Worm (Caenorhabditis elegans): ENCODE measurements around the gene famh-136.

The famh-136 gene

DNA sequence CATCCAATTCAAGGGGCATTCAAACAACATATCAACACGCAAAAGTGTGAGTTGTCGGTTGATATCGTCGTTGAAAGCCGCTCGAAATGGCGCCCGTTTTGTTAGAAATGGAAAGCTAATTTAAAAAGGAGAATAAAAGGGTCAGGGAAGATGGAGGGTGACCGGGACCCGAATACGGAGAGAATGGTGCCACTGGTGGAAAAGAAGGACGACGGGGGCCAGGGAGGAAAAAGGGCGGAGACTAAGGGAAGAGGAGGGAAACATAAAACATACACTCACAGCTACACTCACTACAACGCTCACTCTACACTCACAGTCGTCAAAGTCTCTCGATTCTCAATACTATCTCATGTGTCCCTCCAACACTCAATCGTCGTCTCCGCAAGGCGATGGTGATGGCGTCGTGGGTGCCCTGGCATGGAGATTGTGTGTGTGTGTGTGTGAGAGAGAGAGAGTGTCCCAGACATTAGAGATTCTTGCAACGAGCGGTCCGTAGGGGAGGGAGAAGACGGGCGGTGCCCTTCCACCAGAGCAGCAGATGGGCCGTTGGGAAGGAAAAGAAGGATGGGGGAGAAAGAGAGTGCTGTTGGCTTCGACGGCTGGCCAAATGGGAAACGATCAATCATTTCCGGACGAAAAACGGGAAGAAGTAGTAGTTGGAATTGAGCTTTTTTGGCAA lies 13.4 kb upstream of the famh-136 start (continued):
- TF ChIP-seq ctbp-1 (GFP tag; IDR thresholded peaks at IDR 0.05), result peak; percentile 89; the same call in 1 of the 2 replicates
- TF ChIP-seq madf-9 (GFP tag; conservative IDR thresholded peaks at IDR 0.05), result no peak
- peak; percentile 21 for TF ChIP-seq F10B5.3 (tag; optimal IDR thresholded peaks at IDR 0.05)
- peak in 1 of 2 experiments; percentile 80 for TF ChIP-seq unc-62 (GFP tag; optimal IDR thresholded peaks at IDR 0.05 in 1 of 2)
- peak; percentile 9 for TF ChIP-seq unc-62 (tag; optimal IDR thresholded peaks at IDR 0.05)
- TF ChIP-seq T20F7.1 (GFP tag; optimal IDR thresholded peaks at IDR 0.05), result no peak
- TF ChIP-seq set-16 (GFP tag; IDR thresholded peaks at IDR 0.05), result peak; percentile 82
- peak; percentile 25 for TF ChIP-seq dmd-6 (GFP tag; IDR thresholded peaks at IDR 0.05)
- TF ChIP-seq F49E8.2 (tag; optimal IDR thresholded peaks at IDR 0.05; ENCODE audit: borderline replicate concordance), result no peak
- TF ChIP-seq mxl-3 (GFP tag; optimal IDR thresholded peaks at IDR 0.05), result peak; percentile 43
- TF ChIP-seq vab-7 (GFP tag; IDR thresholded peaks at IDR 0.05), result peak; percentile 37; the same call in 1 of the 2 replicates
- TF ChIP-seq arid-1 (GFP tag; conservative IDR thresholded peaks at IDR 0.05), result no peak
- peak; percentile 24 for TF ChIP-seq ztf-11 (tag; optimal IDR thresholded peaks at IDR 0.05)
- TF ChIP-seq fkh-10 (GFP tag; optimal IDR thresholded peaks at IDR 0.05), result peak; percentile 61
- TF ChIP-seq skn-1 (tag; optimal IDR thresholded peaks at IDR 0.05), result no peak
- peak; percentile 93 for TF ChIP-seq mep-1 (tag; optimal IDR thresholded peaks at IDR 0.05)
- peak; percentile 36; the same call in 1 of the 2 replicates for TF ChIP-seq T26A8.4 (GFP tag; IDR thresholded peaks at IDR 0.05)
- no peak for TF ChIP-seq madf-5 (GFP tag; IDR thresholded peaks at IDR 0.05)
- TF ChIP-seq mdl-1 (tag; optimal IDR thresholded peaks at IDR 0.05), result peak in 1 of 2 experiments; percentile 72
- peak; percentile 32 for TF ChIP-seq nhr-111 (GFP tag; optimal IDR thresholded peaks at IDR 0.05)
- peak; percentile 60 for TF ChIP-seq mes-2 (tag; optimal IDR thresholded peaks at IDR 0.05; ENCODE audit: poor library complexity, severe bottlenecking)
- peak; percentile 12 for TF ChIP-seq nhr-25 (tag; optimal IDR thresholded peaks at IDR 0.05; ENCODE audit: borderline replicate concordance, insufficient read depth)
- no peak for TF ChIP-seq lin-1 (GFP tag; IDR thresholded peaks at IDR 0.05)
- 0 out of 2 replicates have a peak, but pooled peaks have one; percentile 49 for TF ChIP-seq lin-38 (GFP tag; IDR thresholded peaks at IDR 0.05)
- TF ChIP-seq hlh-30 (tag; optimal IDR thresholded peaks at IDR 0.05; ENCODE audit: insufficient read depth), result peak; percentile 56

DNA sequence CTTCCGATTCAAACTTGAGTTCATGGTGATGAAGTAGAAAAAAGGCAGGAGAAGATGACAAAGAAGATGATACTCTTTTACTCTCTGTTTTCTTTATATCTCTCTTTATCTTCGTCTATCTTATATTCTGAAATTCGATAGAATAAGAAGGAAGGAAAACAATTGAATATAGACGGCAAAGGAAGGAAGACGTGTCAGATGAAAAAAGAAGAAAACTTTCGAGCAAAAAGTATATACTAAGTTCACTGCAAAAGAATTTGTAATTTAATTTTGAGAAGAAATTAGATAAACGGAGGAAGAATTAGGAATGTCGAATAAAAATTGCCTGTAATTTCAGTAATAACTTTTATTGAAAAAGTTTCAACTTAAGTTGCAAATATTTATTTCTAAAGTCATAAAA lies 10.5 kb upstream of the famh-136 start, which contains the start of gene K01F9.2:
K01F9.2 (minus strand) TSS at position 127 of the 400 bp plus-strand sequence.
- TF ChIP-seq F26F4.8 (GFP tag; conservative IDR thresholded peaks at IDR 0.05) (no peak), ztf-7 (tag; optimal IDR thresholded peaks at IDR 0.05) (no peak), fkh-10 (GFP tag; optimal IDR thresholded peaks at IDR 0.05) (peak; percentile 89), aha-1 (tag) (peak; percentile 87), nhr-237 (tag; optimal IDR thresholded peaks at IDR 0.05) (no peak), ces-1 (GFP tag; optimal IDR thresholded peaks at IDR 0.05) (peak; percentile 85), arid-1 (GFP tag; conservative IDR thresholded peaks at IDR 0.05) (no peak)

DNA sequence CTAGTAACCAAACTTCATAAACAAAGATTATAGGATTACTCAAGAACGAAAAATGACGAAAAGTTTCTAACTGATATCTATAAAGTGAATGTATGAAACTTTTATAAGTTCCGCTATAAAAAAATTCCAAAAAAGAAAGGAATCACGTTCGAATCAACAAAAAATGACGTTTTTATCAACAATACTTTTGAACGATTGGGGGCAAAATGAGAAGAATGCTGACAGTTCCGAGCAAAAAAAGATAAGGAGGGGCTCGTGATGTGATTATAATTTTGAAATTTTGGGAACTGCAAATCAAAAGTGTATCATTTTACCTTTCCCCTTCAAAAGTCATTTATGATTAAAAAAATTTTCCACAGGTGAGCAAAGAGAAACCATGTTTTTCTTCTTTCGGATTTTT lies 8.6 kb upstream of the famh-136 start:
- TF ChIP-seq dmd-6 (GFP tag; IDR thresholded peaks at IDR 0.05), result peak; percentile 87
- no peak for TF ChIP-seq lin-13 (GFP tag; optimal IDR thresholded peaks at IDR 0.05)
- TF ChIP-seq T20F7.1 (GFP tag; optimal IDR thresholded peaks at IDR 0.05), result peak; percentile 7
- TF ChIP-seq ceh-28 (tag; optimal IDR thresholded peaks at IDR 0.05), result no peak
- TF ChIP-seq tag-97 (GFP tag; IDR thresholded peaks at IDR 0.05), result no peak
- TF ChIP-seq F10B5.3 (tag; optimal IDR thresholded peaks at IDR 0.05), result no peak
- no peak for TF ChIP-seq lir-3 (tag; optimal IDR thresholded peaks at IDR 0.05)
- no peak for TF ChIP-seq cey-2 (tag; optimal IDR thresholded peaks at IDR 0.05; ENCODE audit: borderline replicate concordance, insufficient read depth)
- no peak for TF ChIP-seq dmd-8 (GFP tag; IDR thresholded peaks at IDR 0.05)
- TF ChIP-seq lin-29 (GFP tag; IDR thresholded peaks at IDR 0.05), result no peak
- no peak for TF ChIP-seq dmd-9 (GFP tag; IDR thresholded peaks at IDR 0.05)
- TF ChIP-seq egl-43 (GFP tag; IDR thresholded peaks at IDR 0.05), result no peak
- TF ChIP-seq madf-5 (GFP tag; IDR thresholded peaks at IDR 0.05), result no peak
- peak in 1 of 2 experiments; percentile 40 for TF ChIP-seq mdl-1 (tag; optimal IDR thresholded peaks at IDR 0.05)
- TF ChIP-seq daf-16 (GFP tag; optimal IDR thresholded peaks at IDR 0.05), result no peak
- TF ChIP-seq daf-16 (tag; optimal IDR thresholded peaks at IDR 0.05), result peak; percentile 70
- TF ChIP-seq Y48G9A.11 (GFP tag; IDR thresholded peaks at IDR 0.05), result no peak
- no peak for TF ChIP-seq Y105C5A.15 (GFP tag; IDR thresholded peaks at IDR 0.05)
- TF ChIP-seq rbr-2 (tag; optimal IDR thresholded peaks at IDR 0.05), result no peak
- no peak for TF ChIP-seq F26F4.8 (GFP tag; conservative IDR thresholded peaks at IDR 0.05)
- TF ChIP-seq aha-1 (tag), result peak; percentile 26
- TF ChIP-seq sdz-12 (GFP tag; optimal IDR thresholded peaks at IDR 0.05), result no peak
- no peak for TF ChIP-seq Y75B8A.6 (GFP tag; IDR thresholded peaks at IDR 0.05)
- TF ChIP-seq pqm-1 (tag; optimal IDR thresholded peaks at IDR 0.05), result peak; percentile 78

All from whole organism, L4 larva.